Worm (Caenorhabditis elegans) whole organism, L4 larva: Measurements from ENCODE around the gene chs-2.

Experiments
- F49E8.2 ChIP-seq: sonication (generic microtip); optimal IDR thresholded peaks from 2 replicates; lab custom pipeline; 2016; ENCODE audit warnings: missing compliant biosample characterization, mild to moderate bottlenecking, missing genetic modification characterization, borderline replicate concordance
- T26A8.4 ChIP-seq: fragments of 200-800 bp; sonication (Bioruptor generic); IDR thresholded peaks from 2 replicates; pipeline ENCODE4 v1.3.6; 2022; ENCODE audit warnings: missing genetic modification characterization, missing compliant biosample characterization
- Y105C5A.15 ChIP-seq: fragments of 200-800 bp; sonication (Bioruptor generic); IDR thresholded peaks from 2 replicates; pipeline ENCODE4 v1.3.6; 2022; ENCODE audit warnings: missing genetic modification characterization, missing compliant biosample characterization
- ZK546.5 ChIP-seq, 2 experiments: sonication (generic microtip); optimal IDR thresholded peaks; 2 replicates each; lab custom pipeline; 2017; ENCODE audit warnings: missing biosample characterization in 2 of 2, missing genetic modification characterization in 2 of 2
- aha-1 ChIP-seq: fragments of 150-350 bp; peaks from one replicate; lab custom pipeline; 2014; ENCODE audit warnings: missing biosample characterization, missing genetic modification characterization
- attf-4 ChIP-seq: sonication (generic microtip); optimal IDR thresholded peaks from 3 replicates; lab custom pipeline; 2017; ENCODE audit warnings: missing biosample characterization, missing genetic modification characterization
- ceh-20 ChIP-seq: fragments of 200-800 bp; sonication (Bioruptor generic); IDR thresholded peaks from 2 replicates; pipeline ENCODE4 v1.3.6; 2022; ENCODE audit warnings: missing genetic modification reagents, missing genetic modification characterization, missing compliant biosample characterization
- ceh-32 ChIP-seq: sonication (generic microtip); optimal IDR thresholded peaks from 2 replicates; lab custom pipeline; 2016; ENCODE audit warnings: mild to moderate bottlenecking, missing genetic modification characterization, missing compliant biosample characterization; ENCODE audit not compliant: poor library complexity
- ceh-44 ChIP-seq: fragments of 200-800 bp; sonication (Bioruptor generic); IDR thresholded peaks from 2 replicates; pipeline ENCODE4 v1.3.6; 2022; ENCODE audit warnings: missing genetic modification reagents, missing genetic modification characterization, missing compliant biosample characterization
- dve-1 ChIP-seq: sonication (generic microtip); optimal IDR thresholded peaks from 2 replicates; lab custom pipeline; 2017; ENCODE audit warnings: antibody characterized with exemption, mild to moderate bottlenecking, missing genetic modification characterization, missing compliant biosample characterization; ENCODE audit not compliant: insufficient read depth
- egl-27 ChIP-seq: sonication (generic microtip); optimal IDR thresholded peaks from 3 replicates; lab custom pipeline; 2017; ENCODE audit warnings: missing biosample characterization, missing genetic modification reagents, missing genetic modification characterization
- egl-43 ChIP-seq: fragments of 200-800 bp; sonication (Bioruptor generic); IDR thresholded peaks from 2 replicates; pipeline ENCODE4 v1.3.6; 2022; ENCODE audit warnings: missing genetic modification reagents, missing genetic modification characterization, missing compliant biosample characterization
- gei-8 ChIP-seq: fragments of 200-800 bp; sonication (Bioruptor generic); optimal IDR thresholded peaks from 2 replicates; lab custom pipeline; 2018; ENCODE audit warnings: mild to moderate bottlenecking, missing genetic modification characterization, missing compliant biosample characterization
- hlh-11 ChIP-seq: fragments of 200-800 bp; sonication (Bioruptor generic); optimal IDR thresholded peaks from 2 replicates; lab custom pipeline; 2018; ENCODE audit warnings: mild to moderate bottlenecking, missing genetic modification characterization, missing compliant biosample characterization
- lin-15B ChIP-seq: fragments of 150-350 bp; sonication (generic microtip); optimal IDR thresholded peaks from 3 replicates; lab custom pipeline; 2014; ENCODE audit warnings: missing biosample characterization, missing genetic modification characterization
- lir-3 ChIP-seq: sonication (generic microtip); optimal IDR thresholded peaks from 2 replicates; lab custom pipeline; 2016; ENCODE audit warnings: mild to moderate bottlenecking, missing genetic modification characterization, missing compliant biosample characterization
- mes-2 ChIP-seq: sonication (generic microtip); optimal IDR thresholded peaks from 2 replicates; lab custom pipeline; 2016; ENCODE audit warnings: missing genotype, mild to moderate bottlenecking, missing genetic modification characterization, missing compliant biosample characterization; ENCODE audit not compliant: poor library complexity, severe bottlenecking
- nhr-10 ChIP-seq: fragments of 150-350 bp; optimal IDR thresholded peaks from 2 replicates; lab custom pipeline; 2014; ENCODE audit warnings: missing biosample characterization, missing genetic modification characterization
- nhr-111 ChIP-seq: fragments of 200-800 bp; sonication (Bioruptor generic); optimal IDR thresholded peaks from 2 replicates; lab custom pipeline; 2018; ENCODE audit warnings: mild to moderate bottlenecking, missing genetic modification characterization, missing compliant biosample characterization
- nhr-28 ChIP-seq: fragments of 150-350 bp; optimal IDR thresholded peaks from 2 replicates; lab custom pipeline; 2014; ENCODE audit warnings: missing biosample characterization, missing genetic modification characterization
- nhr-48 ChIP-seq: sonication (generic microtip); optimal IDR thresholded peaks from 2 replicates; lab custom pipeline; 2016; ENCODE audit warnings: mild to moderate bottlenecking, missing genetic modification characterization, missing compliant biosample characterization
- nhr-76 ChIP-seq: fragments of 150-350 bp; optimal IDR thresholded peaks from 2 replicates; lab custom pipeline; 2014; ENCODE audit warnings: missing biosample characterization, missing genetic modification characterization
- pha-4 ChIP-seq, 2 experiments: fragments of 150-350 bp in 1 of 2; fragments of 200-800 bp in 1 of 2; sonication (Bioruptor generic) in 1 of 2; IDR thresholded peaks in 1 of 2; optimal IDR thresholded peaks in 1 of 2; 2 replicates each; pipeline versions ENCODE4 v1.3.6 to Lab custom; 2014 to 2022; ENCODE audit warnings: missing genetic modification characterization in 2 of 2, missing genetic modification reagents in 2 of 2, missing biosample characterization in 1 of 2, missing compliant biosample characterization in 1 of 2
- rbr-2 ChIP-seq: sonication (generic microtip); optimal IDR thresholded peaks from 2 replicates; lab custom pipeline; 2016; ENCODE audit warnings: missing genotype, missing genetic modification characterization, missing compliant biosample characterization
- saeg-2 ChIP-seq: fragments of 200-800 bp; sonication (Bioruptor generic); IDR thresholded peaks from 2 replicates; pipeline ENCODE4 v1.3.6; 2022; ENCODE audit warnings: missing genetic modification reagents, missing genetic modification characterization, missing compliant biosample characterization
- skn-1 ChIP-seq: fragments of 150-350 bp; optimal IDR thresholded peaks from 2 replicates; lab custom pipeline; 2014; ENCODE audit warnings: missing biosample characterization, missing genetic modification characterization
- tag-97 ChIP-seq: fragments of 200-800 bp; sonication (Bioruptor generic); IDR thresholded peaks from 2 replicates; pipeline ENCODE4 v1.3.6; 2022; ENCODE audit warnings: missing genetic modification characterization, missing compliant biosample characterization
- tra-1 ChIP-seq: fragments of 200-800 bp; sonication (Bioruptor generic); IDR thresholded peaks from 2 replicates; pipeline ENCODE4 v1.3.6; 2022; ENCODE audit warnings: missing genetic modification reagents, missing genetic modification characterization, missing compliant biosample characterization
- unc-62 ChIP-seq, 3 experiments: fragments of 150-350 bp in 1 of 3; sonication (generic microtip); optimal IDR thresholded peaks in 2 of 3; peaks in 1 of 3; 1 replicate in 1 of 3; 2 replicates in 2 of 3; lab custom pipeline; 2014 to 2017; ENCODE audit warnings: missing biosample characterization in 3 of 3, missing genetic modification characterization in 3 of 3, missing genetic modification reagents in 3 of 3, missing genotype in 1 of 3
- zag-1 ChIP-seq: fragments of 150-350 bp; optimal IDR thresholded peaks from 2 replicates; lab custom pipeline; 2014; ENCODE audit warnings: missing biosample characterization, missing genetic modification characterization
- ztf-11 ChIP-seq: fragments of 150-350 bp; optimal IDR thresholded peaks from 2 replicates; lab custom pipeline; 2014; ENCODE audit warnings: missing biosample characterization, missing genetic modification characterization

chs-2 gene

DNA sequence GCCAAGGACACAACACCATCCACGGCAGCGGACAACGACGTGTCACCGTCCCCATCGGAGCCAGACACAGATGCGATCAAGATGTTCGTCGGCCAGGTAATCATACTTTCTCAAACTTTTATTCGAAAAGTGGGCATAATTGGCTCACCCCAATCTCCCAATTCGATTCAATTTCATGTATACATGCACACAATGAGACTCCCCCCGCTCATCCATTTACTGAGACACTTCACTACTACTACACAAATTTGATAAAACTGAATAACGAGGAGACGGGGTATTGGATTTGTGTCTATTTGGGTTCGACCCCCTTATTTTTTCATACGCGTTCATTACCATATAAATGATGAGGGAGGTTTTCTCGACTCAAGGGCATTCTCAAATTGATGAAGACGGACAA lies 33.6 kb upstream of the chs-2 start:
- TF ChIP-seq ceh-32 (tag; lab: Kevin White, UChicago) (no peak), rbr-2 (tag; lab: Kevin White, UChicago) (no peak), gei-8 (GFP tag; lab: Kevin White, UChicago) (no peak), mes-2 (tag; lab: Kevin White, UChicago) (peak; percentile 15), egl-27 (tag; lab: Kevin White, UChicago) (no peak)

DNA sequence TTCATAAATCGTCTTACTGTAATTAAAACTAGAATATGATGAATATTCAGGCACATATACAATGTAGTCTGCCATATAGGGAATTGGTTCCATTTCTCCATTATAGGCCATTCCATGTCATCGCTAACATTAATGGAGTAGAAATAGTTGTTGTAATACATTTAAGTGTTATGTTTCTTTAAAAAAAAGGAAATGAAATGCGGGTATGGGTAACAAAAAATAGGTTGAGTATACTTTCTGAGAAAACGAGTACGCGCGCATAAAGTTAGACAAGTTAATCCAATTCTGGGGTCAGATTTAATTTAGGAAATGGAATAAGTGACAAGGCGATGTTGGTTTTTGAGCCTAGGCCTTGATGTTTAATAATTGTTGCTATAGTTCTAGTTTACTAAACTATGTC lies 23.1 kb upstream of the chs-2 start, which contains the start of gene T01D1.7:
TSS of gene T01D1.7 (minus strand) at position 101 of the 400 bp plus-strand sequence.
- TF ChIP-seq attf-4 (tag; lab: Kevin White, UChicago) (no peak), unc-62 (GFP tag; optimal IDR thresholded peaks at IDR 0.05 in 1 of 2; lab: Kevin White, UChicago) (peak in 1 of 2 experiments; percentile 46), unc-62 (tag; optimal IDR thresholded peaks at IDR 0.05; lab: Kevin White, UChicago) (no peak), ZK546.5 (tag; optimal IDR thresholded peaks at IDR 0.05; lab: Kevin White, UChicago) (no peak), nhr-111 (no peak), zag-1 (tag; lab: Kevin White, UChicago) (no peak)

DNA sequence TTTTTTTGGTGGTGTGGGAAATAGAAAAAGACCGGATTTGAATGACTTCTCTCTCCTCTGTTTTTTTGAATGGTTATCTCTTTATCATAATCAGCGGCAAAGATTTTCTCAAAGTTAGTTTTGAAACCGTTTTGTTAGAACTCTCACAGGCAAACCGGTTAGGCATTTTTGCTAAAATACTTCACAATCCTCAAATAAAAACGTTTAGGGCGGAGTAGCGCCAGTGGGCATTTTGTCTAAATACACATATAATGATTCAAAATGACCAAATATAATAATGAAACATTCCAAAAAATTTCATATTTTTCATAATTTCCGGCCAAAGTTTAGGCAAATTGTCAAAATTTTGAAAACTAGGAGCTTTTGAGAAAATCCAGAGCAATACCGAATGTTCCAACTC lies 20.9 kb upstream of the chs-2 start, which contains the start of gene T01D1.3:
TSS of gene T01D1.3 (minus strand) at position 101 of the 400 bp plus-strand sequence.
- TF ChIP-seq unc-62 (GFP tag; optimal IDR thresholded peaks at IDR 0.05 in 1 of 2; lab: Kevin White, UChicago) (peak in 1 of 2 experiments; percentile 21), unc-62 (tag; optimal IDR thresholded peaks at IDR 0.05; lab: Kevin White, UChicago) (no peak), T26A8.4 (GFP tag; lab: Robert Waterston, UW) (no peak), nhr-76 (tag; lab: Kevin White, UChicago) (no peak), F49E8.2 (tag; lab: Kevin White, UChicago) (no peak), nhr-48 (tag; lab: Kevin White, UChicago) (no peak), dve-1 (tag; lab: Kevin White, UChicago) (no peak), skn-1 (tag; lab: Kevin White, UChicago) (no peak)

DNA sequence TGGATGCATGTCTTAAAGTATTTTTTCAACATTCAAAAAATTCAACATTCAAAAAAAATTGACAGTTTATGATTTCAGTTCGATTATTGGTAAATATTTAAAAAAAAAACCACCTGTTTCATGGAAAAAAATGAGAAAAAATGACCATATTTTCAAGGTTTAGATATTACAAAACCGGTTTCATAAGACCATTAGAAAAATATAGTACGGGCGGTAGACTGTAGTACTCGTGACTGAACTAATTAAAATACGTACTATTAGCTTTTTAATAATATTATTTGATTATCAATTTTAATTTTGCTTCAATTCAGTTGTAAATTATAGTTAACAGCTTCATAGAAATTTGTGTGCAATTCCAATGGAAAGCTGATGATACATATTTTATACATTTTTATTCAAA lies 20.2 kb upstream of the chs-2 start:
- TF ChIP-seq aha-1 (tag; lab: Kevin White, UChicago), result no peak
- no peak for TF ChIP-seq Y105C5A.15 (GFP tag; lab: Robert Waterston, UW)
- no peak for TF ChIP-seq tra-1 (GFP tag; lab: Robert Waterston, UW)
- TF ChIP-seq unc-62 (GFP tag; optimal IDR thresholded peaks at IDR 0.05 in 1 of 2; lab: Kevin White, UChicago), result no peak
- TF ChIP-seq unc-62 (tag; optimal IDR thresholded peaks at IDR 0.05; lab: Kevin White, UChicago), result no peak
- TF ChIP-seq saeg-2, result no peak
- TF ChIP-seq egl-43 (GFP tag; lab: Robert Waterston, UW), result no peak
- no peak for TF ChIP-seq nhr-10 (tag; lab: Kevin White, UChicago)
- TF ChIP-seq tag-97 (GFP tag; lab: Robert Waterston, UW), result no peak
- TF ChIP-seq lin-15B (tag; lab: Kevin White, UChicago), result no peak
- no peak for TF ChIP-seq lir-3 (tag; lab: Kevin White, UChicago)
- TF ChIP-seq pha-4 (GFP tag; IDR thresholded peaks at IDR 0.05; lab: Robert Waterston, UW), result no peak
- TF ChIP-seq pha-4 (tag; optimal IDR thresholded peaks at IDR 0.05; lab: Kevin White, UChicago), result no peak
- no peak for TF ChIP-seq hlh-11 (tag; lab: Kevin White, UChicago)
- TF ChIP-seq ceh-44 (GFP tag; lab: Robert Waterston, UW), result no peak

DNA sequence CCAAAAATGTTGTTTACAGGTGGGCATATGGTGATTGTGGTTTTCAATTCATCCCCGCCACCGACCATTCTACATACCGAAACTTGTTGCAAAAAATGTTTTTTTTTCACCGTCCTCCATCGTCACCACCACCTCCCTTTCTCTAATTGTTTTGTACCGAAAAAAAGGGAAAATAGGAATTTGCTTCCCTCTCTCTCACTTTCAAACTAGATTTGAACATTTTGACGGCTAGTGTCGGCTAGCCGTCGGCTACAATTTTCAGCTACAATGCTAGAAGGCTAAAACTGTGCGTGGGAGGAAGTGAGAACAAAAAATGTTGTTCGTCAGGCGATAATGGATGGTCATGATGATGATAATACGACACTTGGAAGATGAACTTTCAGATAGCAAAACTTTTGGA lies 18.6 kb upstream of the chs-2 start:
- TF ChIP-seq ZK546.5 (tag; optimal IDR thresholded peaks at IDR 0.05; lab: Kevin White, UChicago), result no peak
- TF ChIP-seq aha-1 (tag; lab: Kevin White, UChicago), result peak; percentile 47
- no peak for TF ChIP-seq ztf-11
- peak; percentile 14 for TF ChIP-seq hlh-11 (tag; lab: Kevin White, UChicago)
- TF ChIP-seq ceh-20 (GFP tag; lab: Robert Waterston, UW), result no peak
- TF ChIP-seq nhr-28, result peak; percentile 82
